Worm (Caenorhabditis elegans) whole organism, L1 larva: ENCODE results near the gene pap-2.

ENCODE experiments used
- C16A3.4 ChIP-seq: fragments of 150-350 bp; optimal IDR thresholded peaks from 2 replicates; lab custom pipeline; 2014; ENCODE audit warnings: missing biosample characterization, missing genetic modification characterization
- F16B12.6 ChIP-seq: fragments of 150-350 bp; optimal IDR thresholded peaks from 2 replicates; lab custom pipeline; 2014; ENCODE audit warnings: missing biosample characterization, missing genetic modification characterization
- Y116A8C.19 ChIP-seq: sonication (generic microtip); optimal IDR thresholded peaks from 2 replicates; lab custom pipeline; 2016; ENCODE audit warnings: missing compliant biosample characterization, missing genetic modification characterization, borderline replicate concordance
- alr-1 ChIP-seq: fragments of 200-800 bp; sonication (Bioruptor generic); optimal IDR thresholded peaks from 2 replicates; lab custom pipeline; 2018; ENCODE audit warnings: borderline replicate concordance, mild to moderate bottlenecking, missing genetic modification characterization, missing compliant biosample characterization
- aly-2 ChIP-seq: fragments of 150-350 bp; optimal IDR thresholded peaks from 2 replicates; lab custom pipeline; 2014; ENCODE audit warnings: missing biosample characterization, missing genetic modification characterization
- ceh-82 ChIP-seq, 3 experiments: fragments of 150-350 bp in 1 of 3; sonication (generic microtip) in 2 of 3; optimal IDR thresholded peaks; 2 replicates each; lab custom pipeline; 2014 to 2017; ENCODE audit warnings: missing biosample characterization in 3 of 3, missing genetic modification characterization in 3 of 3
- efl-1 ChIP-seq, 4 experiments: fragments of 150-350 bp; optimal IDR thresholded peaks in 3 of 4; peaks in 1 of 4; 1 replicate in 1 of 4; 2 replicates in 3 of 4; lab custom pipeline; 2014; ENCODE audit warnings: missing biosample characterization in 2 of 4, missing genetic modification characterization in 2 of 4, missing genetic modification reagents in 2 of 4
- efl-3 ChIP-seq: fragments of 200-800 bp; sonication (Bioruptor generic); optimal IDR thresholded peaks from 2 replicates; lab custom pipeline; 2018; ENCODE audit warnings: mild to moderate bottlenecking, missing genetic modification characterization, missing compliant biosample characterization
- egl-13 ChIP-seq: sonication (generic microtip); optimal IDR thresholded peaks from 2 replicates; lab custom pipeline; 2016; ENCODE audit warnings: missing genotype, missing genetic modification reagents, missing genetic modification characterization, missing compliant biosample characterization
- egl-27 ChIP-seq, 2 experiments: fragments of 150-350 bp in 1 of 2; sonication (generic microtip); optimal IDR thresholded peaks; 3 replicates each; lab custom pipeline; 2017 to 2018; ENCODE audit warnings: missing biosample characterization in 2 of 2, missing genetic modification characterization in 2 of 2, missing genetic modification reagents in 2 of 2
- elt-2 ChIP-seq: sonication (generic microtip); optimal IDR thresholded peaks from 2 replicates; lab custom pipeline; 2016; ENCODE audit warnings: missing genetic modification characterization, mild to moderate bottlenecking, inconsistent platforms, missing compliant biosample characterization, missing genetic modification reagents
- ets-5 ChIP-seq: fragments of 200-800 bp; sonication (Bioruptor generic); IDR thresholded peaks from 2 replicates; pipeline ENCODE4 v1.3.6; 2022; ENCODE audit warnings: missing genetic modification characterization, missing compliant biosample characterization
- fkh-10 ChIP-seq: sonication (generic microtip); optimal IDR thresholded peaks from 2 replicates; lab custom pipeline; 2017; ENCODE audit warnings: missing biosample characterization, missing genetic modification reagents, missing genetic modification characterization
- fkh-8 ChIP-seq: sonication (generic microtip); optimal IDR thresholded peaks from 2 replicates; lab custom pipeline; 2016; ENCODE audit warnings: mild to moderate bottlenecking, missing genetic modification characterization, missing compliant biosample characterization
- fos-1 ChIP-seq: fragments of 150-350 bp; optimal IDR thresholded peaks from 2 replicates; lab custom pipeline; 2014; ENCODE audit warnings: missing biosample characterization, missing genetic modification characterization
- grh-1 ChIP-seq: fragments of 200-800 bp; sonication (Bioruptor generic); IDR thresholded peaks from 2 replicates; pipeline ENCODE4 v1.3.6; 2022; ENCODE audit warnings: missing genetic modification reagents, missing genetic modification characterization, missing compliant biosample characterization
- hlh-4 ChIP-seq: sonication (generic microtip); optimal IDR thresholded peaks from 2 replicates; lab custom pipeline; 2016; ENCODE audit warnings: mild to moderate bottlenecking, missing genetic modification characterization, missing compliant biosample characterization
- irx-1 ChIP-seq: sonication (generic microtip); optimal IDR thresholded peaks from 2 replicates; lab custom pipeline; 2016; ENCODE audit warnings: missing genetic modification characterization, missing compliant biosample characterization
- isw-1 ChIP-seq: fragments of 200-800 bp; sonication (Bioruptor generic); IDR thresholded peaks from 2 replicates; pipeline ENCODE4 v1.3.6; 2022; ENCODE audit warnings: missing genetic modification characterization, missing compliant biosample characterization
- jun-1 ChIP-seq: fragments of 150-350 bp; optimal IDR thresholded peaks from 2 replicates; lab custom pipeline; 2014; ENCODE audit warnings: missing biosample characterization, missing genetic modification reagents, missing genetic modification characterization
- lin-35 ChIP-seq, 2 experiments: fragments of 150-350 bp; optimal IDR thresholded peaks; 2 replicates each; lab custom pipeline; 2014; ENCODE audit warnings: missing biosample characterization in 2 of 2, missing genetic modification characterization in 2 of 2, missing genetic modification reagents in 2 of 2
- lsy-2 ChIP-seq, 2 experiments: fragments of 150-350 bp; optimal IDR thresholded peaks; 2 replicates each; lab custom pipeline; 2014; ENCODE audit warnings: missing biosample characterization in 2 of 2, missing genetic modification characterization in 2 of 2
- mdl-1 ChIP-seq, 2 experiments: fragments of 150-350 bp; optimal IDR thresholded peaks; 2 replicates each; lab custom pipeline; 2014 to 2017; ENCODE audit warnings: missing biosample characterization in 2 of 2, missing genetic modification characterization in 2 of 2, inconsistent platforms in 1 of 2
- mef-2 ChIP-seq: fragments of 150-350 bp; optimal IDR thresholded peaks from 2 replicates; lab custom pipeline; 2014; ENCODE audit warnings: missing biosample characterization, missing genetic modification characterization
- mep-1 ChIP-seq: fragments of 150-350 bp; optimal IDR thresholded peaks from 2 replicates; lab custom pipeline; 2014; ENCODE audit warnings: missing biosample characterization, missing genetic modification characterization
- nhr-12 ChIP-seq: sonication (generic microtip); optimal IDR thresholded peaks from 2 replicates; lab custom pipeline; 2017; ENCODE audit warnings: missing biosample characterization, missing genetic modification characterization
- nhr-19 ChIP-seq: fragments of 200-800 bp; sonication (Bioruptor generic); conservative IDR thresholded peaks from 2 replicates; pipeline ENCODE4 v1.3.6; 2022; ENCODE audit warnings: missing genetic modification characterization, missing compliant biosample characterization
- nhr-20 ChIP-seq: sonication (generic microtip); optimal IDR thresholded peaks from 2 replicates; lab custom pipeline; 2016; ENCODE audit warnings: mild to moderate bottlenecking, missing genetic modification characterization, missing compliant biosample characterization
- nhr-237 ChIP-seq: fragments of 150-350 bp; optimal IDR thresholded peaks from 2 replicates; lab custom pipeline; 2014; ENCODE audit warnings: missing biosample characterization, missing genetic modification characterization
- nhr-28 ChIP-seq: fragments of 150-350 bp; optimal IDR thresholded peaks from 2 replicates; lab custom pipeline; 2014; ENCODE audit warnings: missing biosample characterization, missing genetic modification characterization
- nhr-47 ChIP-seq: sonication (generic microtip); optimal IDR thresholded peaks from 2 replicates; lab custom pipeline; 2016; ENCODE audit warnings: mild to moderate bottlenecking, missing genetic modification characterization, moderate library complexity, missing compliant biosample characterization
- nhr-71 ChIP-seq: sonication (generic microtip); optimal IDR thresholded peaks from 2 replicates; lab custom pipeline; 2016; ENCODE audit warnings: mild to moderate bottlenecking, missing genetic modification characterization, moderate library complexity, missing compliant biosample characterization
- nhr-76 ChIP-seq: sonication (generic microtip); optimal IDR thresholded peaks from 2 replicates; lab custom pipeline; 2017; ENCODE audit warnings: missing biosample characterization, missing genetic modification characterization
- nhr-77 ChIP-seq: fragments of 150-350 bp; optimal IDR thresholded peaks from 2 replicates; lab custom pipeline; 2014; ENCODE audit warnings: missing biosample characterization, missing genetic modification characterization
- nhr-85 ChIP-seq: sonication (generic microtip); peaks from one replicate; lab custom pipeline; 2016; ENCODE audit warnings: missing genetic modification characterization, inconsistent platforms, missing compliant biosample characterization
- pag-3 ChIP-seq: sonication (generic microtip); optimal IDR thresholded peaks from 2 replicates; lab custom pipeline; 2017; ENCODE audit warnings: missing genetic modification characterization, mild to moderate bottlenecking, missing compliant biosample characterization, antibody characterized with exemption, borderline replicate concordance; ENCODE audit not compliant: insufficient read depth
- pqm-1 ChIP-seq: sonication (generic microtip); optimal IDR thresholded peaks from 3 replicates; lab custom pipeline; 2017; ENCODE audit warnings: missing biosample characterization, missing genetic modification characterization
- skn-1 ChIP-seq: fragments of 150-350 bp; optimal IDR thresholded peaks from 2 replicates; lab custom pipeline; 2014; ENCODE audit warnings: missing biosample characterization, missing genetic modification characterization
- sox-4 ChIP-seq: sonication (generic microtip); optimal IDR thresholded peaks from 2 replicates; lab custom pipeline; 2016; ENCODE audit warnings: missing genetic modification characterization, missing compliant biosample characterization
- sup-37 ChIP-seq: fragments of 200-800 bp; sonication (Bioruptor generic); optimal IDR thresholded peaks from 2 replicates; lab custom pipeline; 2018; ENCODE audit warnings: mild to moderate bottlenecking, missing genetic modification characterization, missing compliant biosample characterization
- swsn-7 ChIP-seq: sonication (generic microtip); optimal IDR thresholded peaks from 2 replicates; lab custom pipeline; 2016; ENCODE audit warnings: missing genetic modification characterization, missing compliant biosample characterization
- tbx-2 ChIP-seq: sonication (generic microtip); optimal IDR thresholded peaks from 2 replicates; lab custom pipeline; 2016; ENCODE audit warnings: missing genetic modification characterization, missing compliant biosample characterization
- unc-62 ChIP-seq: fragments of 150-350 bp; optimal IDR thresholded peaks from 2 replicates; lab custom pipeline; 2014; ENCODE audit warnings: missing biosample characterization, missing genetic modification reagents, missing genetic modification characterization
- unc-86 ChIP-seq: sonication (generic microtip); optimal IDR thresholded peaks from 2 replicates; lab custom pipeline; 2016; ENCODE audit warnings: missing genetic modification characterization, missing compliant biosample characterization
- ztf-11 ChIP-seq, 2 experiments: sonication (generic microtip); optimal IDR thresholded peaks; 2 replicates each; lab custom pipeline; 2016 to 2017; ENCODE audit warnings: missing genetic modification characterization in 2 of 2, missing biosample characterization in 1 of 2, missing compliant biosample characterization in 1 of 2

The pap-2 gene

DNA sequence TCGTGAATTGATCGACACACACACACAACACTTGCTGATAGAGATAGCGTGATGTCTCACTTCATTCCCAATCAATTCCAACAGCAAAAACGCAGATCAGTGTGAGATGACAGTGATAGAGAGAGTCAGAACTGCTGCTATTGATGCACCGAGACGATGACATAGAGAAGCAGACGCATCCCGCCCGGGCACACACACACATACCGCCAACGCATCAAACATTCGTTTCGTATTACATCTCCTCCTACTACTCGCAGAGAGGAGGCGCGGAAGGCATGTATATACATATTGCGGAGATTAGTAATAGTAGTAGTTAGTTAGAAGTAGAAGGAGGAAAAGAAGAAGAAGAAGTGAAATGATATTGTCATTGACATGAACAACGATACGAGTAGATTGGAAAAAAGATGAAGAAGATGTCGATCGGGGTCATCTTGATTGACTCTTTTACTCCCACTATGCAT lies 10.2 kb upstream of the pap-2 start (continued):
- TF ChIP-seq elt-2 (tag; lab: Kevin White, UChicago) (peak; percentile 62), irx-1 (tag; lab: Kevin White, UChicago) (no peak), nhr-20 (tag; lab: Kevin White, UChicago) (peak; percentile 72), nhr-12 (tag; lab: Kevin White, UChicago) (no peak), alr-1 (tag; lab: Kevin White, UChicago) (no peak), skn-1 (tag; lab: Kevin White, UChicago) (peak; percentile 32), Y116A8C.19 (no peak), grh-1 (GFP tag; lab: Robert Waterston, UW) (no peak), aly-2 (peak; percentile 30), tbx-2 (tag; lab: Kevin White, UChicago) (peak; percentile 0), mef-2 (tag; lab: Kevin White, UChicago) (no peak), unc-86 (no peak), sox-4 (tag; lab: Kevin White, UChicago) (no peak), mep-1 (tag; lab: Kevin White, UChicago) (peak; percentile 59), unc-62 (GFP tag; lab: Kevin White, UChicago) (no peak), ets-5 (GFP tag; lab: Robert Waterston, UW) (no peak), mdl-1 (tag; optimal IDR thresholded peaks at IDR 0.05; lab: Kevin White, UChicago) (peak in 1 of 2 experiments; percentile 70), nhr-237 (no peak), C16A3.4 (peak; percentile 61), ceh-82 (tag; optimal IDR thresholded peaks at IDR 0.05; lab: Kevin White, UChicago) (peak in 2 of 3 experiments; percentile 18 to 35), nhr-47 (tag; lab: Kevin White, UChicago) (peak; percentile 17), F16B12.6 (tag; lab: Kevin White, UChicago) (no peak), sup-37 (GFP tag; lab: Kevin White, UChicago) (no peak), fkh-8 (tag; lab: Kevin White, UChicago) (no peak), nhr-28 (no peak), efl-3 (GFP tag; lab: Kevin White, UChicago) (no peak), pqm-1 (tag; lab: Kevin White, UChicago) (no peak), nhr-19 (GFP tag; lab: Robert Waterston, UW) (peak; percentile 61), jun-1 (tag; lab: Kevin White, UChicago) (peak; percentile 59), egl-27 (tag; optimal IDR thresholded peaks at IDR 0.05; lab: Kevin White, UChicago) (peak; percentile 2 to 38), swsn-7 (peak; percentile 36), hlh-4 (no peak), fos-1 (no peak), lin-35 (GFP tag; optimal IDR thresholded peaks at IDR 0.05; lab: Kevin White, UChicago) (peak; percentile 4 to 64), lsy-2 (tag; optimal IDR thresholded peaks at IDR 0.05; lab: Kevin White, UChicago) (peak; percentile 26 to 55), ztf-11 (tag; optimal IDR thresholded peaks at IDR 0.05; lab: Kevin White, UChicago) (no peak), pag-3 (no peak), fkh-10 (GFP tag; lab: Kevin White, UChicago) (no peak), nhr-76 (tag; lab: Kevin White, UChicago) (no peak), isw-1 (no peak), nhr-77 (tag; lab: Kevin White, UChicago) (no peak), egl-13 (no peak)

DNA sequence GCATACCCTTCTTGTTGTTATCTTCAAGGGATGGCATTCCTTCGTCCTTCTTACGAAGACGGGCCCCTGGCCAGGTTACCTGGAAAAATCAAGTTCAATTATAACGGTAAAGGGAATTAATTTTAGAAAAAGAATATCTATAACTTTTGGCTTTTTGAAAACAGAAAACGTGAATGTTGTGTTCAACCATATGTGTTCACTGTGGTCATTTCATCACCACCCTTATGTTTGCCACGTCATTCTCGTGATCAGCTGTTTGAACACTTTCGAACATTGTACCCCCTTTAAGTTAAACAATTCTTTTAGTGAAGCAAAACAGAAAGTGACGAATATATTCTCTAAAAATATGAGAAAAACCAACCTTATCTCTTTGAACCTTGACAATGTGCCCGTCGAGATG lies 9.6 kb upstream of the pap-2 start:
- TF ChIP-seq efl-1 (optimal IDR thresholded peaks at IDR 0.05; lab: Kevin White, UChicago), result no peak
- peak in 1 of 2 experiments; percentile 39 for TF ChIP-seq efl-1 (GFP tag; optimal IDR thresholded peaks at IDR 0.05 in 1 of 2; lab: Kevin White, UChicago)
- TF ChIP-seq nhr-85, result peak; percentile 26
- no peak for TF ChIP-seq nhr-71 (tag; lab: Kevin White, UChicago)
